Fruit fly (Drosophila melanogaster) whole organism, embryonic: Measurements from ENCODE around the gene Sqor.

ENCODE experiments used
- Asciz ChIP-seq: fragments of 200-800 bp; sonication (Bioruptor generic); optimal IDR thresholded peaks from 2 replicates; lab custom pipeline; 2017; ENCODE audit warnings: missing biosample characterization, mild to moderate bottlenecking, missing genetic modification characterization, missing genetic modification reagents
- CG10321 ChIP-seq: fragments of 200-800 bp; sonication (Bioruptor generic); IDR thresholded peaks from 2 replicates; pipeline ENCODE4 v1.3.6; 2022; ENCODE audit warnings: missing biosample characterization, missing genetic modification characterization
- CG10366 ChIP-seq: fragments of 200-800 bp; sonication (Bioruptor generic); IDR thresholded peaks from 2 replicates; pipeline ENCODE4 v1.3.6; 2022; ENCODE audit warnings: missing biosample characterization, missing genetic modification characterization
- CG10654 ChIP-seq: fragments of 200-800 bp; sonication (Bioruptor generic); optimal IDR thresholded peaks from 2 replicates; lab custom pipeline; 2016; ENCODE audit warnings: missing biosample characterization, missing genetic modification characterization
- CG12071 ChIP-seq: fragments of 200-800 bp; sonication (Bioruptor generic); optimal IDR thresholded peaks from 3 replicates; lab custom pipeline; 2018; ENCODE audit warnings: missing biosample characterization, mild to moderate bottlenecking, missing genetic modification characterization
- CG13123 ChIP-seq: fragments of 200-800 bp; sonication (Bioruptor generic); optimal IDR thresholded peaks from 2 replicates; lab custom pipeline; 2016; ENCODE audit warnings: missing biosample characterization, missing genetic modification characterization
- CG13775 ChIP-seq: fragments of 200-800 bp; sonication (Bioruptor generic); optimal IDR thresholded peaks from 3 replicates; lab custom pipeline; 2017; ENCODE audit warnings: missing biosample characterization, mild to moderate bottlenecking, missing genetic modification characterization
- CG14667 ChIP-seq: fragments of 200-800 bp; sonication (Bioruptor generic); IDR thresholded peaks from 2 replicates; pipeline ENCODE4 v1.3.6; 2022; ENCODE audit warnings: missing biosample characterization, missing genetic modification characterization
- CG14965 ChIP-seq: fragments of 200-800 bp; sonication (Bioruptor generic); optimal IDR thresholded peaks from 2 replicates; lab custom pipeline; 2016; ENCODE audit warnings: missing biosample characterization, missing genetic modification characterization, borderline replicate concordance
- CG1602 ChIP-seq: fragments of 200-800 bp; sonication (Bioruptor generic); optimal IDR thresholded peaks from 3 replicates; lab custom pipeline; 2016; ENCODE audit warnings: missing biosample characterization, missing genetic modification characterization
- CG17328 ChIP-seq: fragments of 200-800 bp; sonication (Bioruptor generic); IDR thresholded peaks from 2 replicates; pipeline ENCODE4 v1.3.6; 2022; ENCODE audit warnings: missing biosample characterization, missing genetic modification characterization
- CG17568 ChIP-seq: fragments of 200-800 bp; sonication (Bioruptor generic); optimal IDR thresholded peaks from 2 replicates; lab custom pipeline; 2018; ENCODE audit warnings: missing biosample characterization, mild to moderate bottlenecking, missing genetic modification characterization, moderate library complexity
- CG17612 ChIP-seq: fragments of 200-800 bp; sonication (Bioruptor generic); IDR thresholded peaks from 2 replicates; pipeline ENCODE4 v1.3.6; 2022; ENCODE audit warnings: missing biosample characterization, missing genetic modification characterization
- CG2678 ChIP-seq: fragments of 200-800 bp; sonication (Bioruptor generic); optimal IDR thresholded peaks from 3 replicates; lab custom pipeline; 2019; ENCODE audit warnings: missing biosample characterization, mild to moderate bottlenecking, missing genetic modification characterization, moderate library complexity
- CG30020 ChIP-seq: fragments of 200-800 bp; optimal IDR thresholded peaks from 2 replicates; lab custom pipeline; 2019; ENCODE audit warnings: missing biosample characterization, mild to moderate bottlenecking, missing genetic modification characterization, moderate library complexity
- CG3065 ChIP-seq: fragments of 200-800 bp; sonication (Bioruptor generic); optimal IDR thresholded peaks from 2 replicates; lab custom pipeline; 2016; ENCODE audit warnings: missing biosample characterization, missing genetic modification characterization
- CG3163 ChIP-seq: fragments of 200-800 bp; sonication (Bioruptor generic); optimal IDR thresholded peaks from 3 replicates; lab custom pipeline; 2016; ENCODE audit warnings: missing biosample characterization, missing genetic modification characterization
- CG34422 ChIP-seq: fragments of 200-800 bp; sonication (Bioruptor generic); IDR thresholded peaks from 3 replicates; pipeline ENCODE4 v1.3.6; 2022; ENCODE audit warnings: missing biosample characterization, missing genetic modification characterization
- CG4424 ChIP-seq: fragments of 200-800 bp; sonication (Bioruptor generic); optimal IDR thresholded peaks from 3 replicates; lab custom pipeline; 2016; ENCODE audit warnings: missing biosample characterization, missing genetic modification characterization
- CG5245 ChIP-seq: fragments of 200-800 bp; sonication (Bioruptor generic); optimal IDR thresholded peaks from 3 replicates; lab custom pipeline; 2016; ENCODE audit warnings: missing biosample characterization, missing genetic modification characterization
- CG7556 ChIP-seq: fragments of 200-800 bp; sonication (Bioruptor generic); optimal IDR thresholded peaks from 2 replicates; lab custom pipeline; 2017; ENCODE audit warnings: missing biosample characterization, mild to moderate bottlenecking, missing genetic modification characterization
- CG7745 ChIP-seq: fragments of 200-800 bp; sonication (Bioruptor generic); optimal IDR thresholded peaks from 2 replicates; lab custom pipeline; 2018; ENCODE audit warnings: missing biosample characterization, mild to moderate bottlenecking, missing genetic modification characterization, moderate library complexity
- CG8388 ChIP-seq: fragments of 200-800 bp; sonication (Bioruptor generic); optimal IDR thresholded peaks from 2 replicates; lab custom pipeline; 2019; ENCODE audit warnings: missing biosample characterization, mild to moderate bottlenecking, missing genetic modification characterization, moderate library complexity
- CG9609 ChIP-seq: fragments of 200-800 bp; sonication (Bioruptor generic); optimal IDR thresholded peaks from 3 replicates; lab custom pipeline; 2016; ENCODE audit warnings: missing biosample characterization, missing genetic modification characterization
- CTCF ChIP-seq: fragments of 200-800 bp; sonication (Bioruptor generic); optimal IDR thresholded peaks from 2 replicates; lab custom pipeline; 2017; ENCODE audit warnings: missing biosample characterization, mild to moderate bottlenecking, missing genetic modification characterization, moderate library complexity
- D19A ChIP-seq: fragments of 200-800 bp; optimal IDR thresholded peaks from 3 replicates; lab custom pipeline; 2019; ENCODE audit warnings: missing biosample characterization, mild to moderate bottlenecking, missing genetic modification characterization, moderate library complexity
- Dfd ChIP-seq, 2 experiments: fragments of >200 bp; optimal IDR thresholded peaks; 2 replicates each; lab custom pipeline; 2017; ENCODE audit warnings: missing biosample characterization in 2 of 2, missing genetic modification characterization in 2 of 2
- ERR ChIP-seq: fragments of 200-800 bp; sonication (Bioruptor generic); optimal IDR thresholded peaks from 2 replicates; lab custom pipeline; 2016; ENCODE audit warnings: missing biosample characterization, missing genetic modification characterization
- Hmr ChIP-seq: fragments of 200-800 bp; sonication (Bioruptor generic); optimal IDR thresholded peaks from 3 replicates; lab custom pipeline; 2017; ENCODE audit warnings: mild to moderate bottlenecking, missing biosample characterization, missing genetic modification reagents, missing genetic modification characterization
- Hsf ChIP-seq: fragments of 200-800 bp; sonication (Bioruptor generic); optimal IDR thresholded peaks from 3 replicates; lab custom pipeline; 2016; ENCODE audit warnings: missing biosample characterization, missing genetic modification characterization
- MBD-R2 ChIP-seq: fragments of 200-800 bp; sonication (Bioruptor generic); IDR thresholded peaks from 2 replicates; pipeline ENCODE4 v1.3.6; 2022; ENCODE audit warnings: missing biosample characterization, missing genetic modification characterization
- Nf-YA ChIP-seq: fragments of 200-800 bp; sonication (Bioruptor generic); IDR thresholded peaks from 2 replicates; pipeline ENCODE4 v1.3.6; 2022; ENCODE audit warnings: missing biosample characterization, missing genetic modification characterization
- Poxn ChIP-seq: fragments of 200-800 bp; sonication (Bioruptor generic); IDR thresholded peaks from 2 replicates; pipeline ENCODE4 v1.3.6; 2022; ENCODE audit warnings: missing biosample characterization, missing genetic modification characterization
- Scr ChIP-seq: fragments of 200-800 bp; sonication (Bioruptor generic); IDR thresholded peaks from 2 replicates; pipeline ENCODE4 v1.3.6; 2022; ENCODE audit warnings: missing biosample characterization, missing genetic modification characterization; ENCODE audit not compliant: partially characterized antibody
- Taf1 ChIP-seq: fragments of 200-800 bp; sonication (Bioruptor generic); IDR thresholded peaks from 2 replicates; pipeline ENCODE4 v1.3.6; 2022; ENCODE audit warnings: missing biosample characterization, missing genetic modification characterization
- ase ChIP-seq: fragments of 200-800 bp; sonication (Bioruptor generic); IDR thresholded peaks from 3 replicates; pipeline ENCODE4 v1.3.6; 2022; ENCODE audit warnings: missing biosample characterization, missing genetic modification characterization
- bowl ChIP-seq: fragments of 200-800 bp; sonication (Bioruptor generic); IDR thresholded peaks from 2 replicates; pipeline ENCODE4 v1.3.6; 2022; ENCODE audit warnings: missing biosample characterization, missing genetic modification characterization
- cato ChIP-seq: fragments of 200-800 bp; sonication (Bioruptor generic); optimal IDR thresholded peaks from 2 replicates; lab custom pipeline; 2016; ENCODE audit warnings: missing biosample characterization, missing genetic modification characterization, borderline replicate concordance
- chn ChIP-seq: fragments of 200-800 bp; sonication (Bioruptor generic); optimal IDR thresholded peaks from 2 replicates; lab custom pipeline; 2016; ENCODE audit warnings: missing biosample characterization, missing genetic modification characterization
- ci ChIP-seq: fragments of 200-800 bp; sonication (Bioruptor generic); IDR thresholded peaks from 3 replicates; pipeline ENCODE4 v1.3.6; 2022; ENCODE audit warnings: missing biosample characterization, missing genetic modification characterization
- dan ChIP-seq: fragments of 200-800 bp; sonication (Bioruptor generic); IDR thresholded peaks from 2 replicates; pipeline ENCODE4 v1.3.6; 2022; ENCODE audit warnings: missing biosample characterization, missing genetic modification characterization
- dmrt99B ChIP-seq: fragments of 200-800 bp; sonication (Bioruptor generic); optimal IDR thresholded peaks from 2 replicates; lab custom pipeline; 2018; ENCODE audit warnings: missing biosample characterization, mild to moderate bottlenecking, missing genetic modification characterization, moderate library complexity
- gce ChIP-seq: fragments of 200-800 bp; sonication (Bioruptor generic); IDR thresholded peaks from 3 replicates; pipeline ENCODE4 v1.3.6; 2022; ENCODE audit warnings: missing biosample characterization, missing genetic modification characterization
- mam ChIP-seq: fragments of 200-800 bp; sonication (Bioruptor generic); optimal IDR thresholded peaks from 3 replicates; lab custom pipeline; 2016; ENCODE audit warnings: missing biosample characterization, missing genetic modification characterization
- p53 ChIP-seq: fragments of 200-800 bp; sonication (Bioruptor generic); optimal IDR thresholded peaks from 2 replicates; lab custom pipeline; 2016; ENCODE audit warnings: missing biosample characterization, missing genetic modification characterization
- pho ChIP-seq: fragments of 200-800 bp; sonication (Bioruptor generic); optimal IDR thresholded peaks from 2 replicates; lab custom pipeline; 2016; ENCODE audit warnings: missing biosample characterization, missing genetic modification characterization
- pros ChIP-seq: fragments of 200-800 bp; sonication (Bioruptor generic); optimal IDR thresholded peaks from 3 replicates; lab custom pipeline; 2019; ENCODE audit warnings: missing biosample characterization, mild to moderate bottlenecking, missing genetic modification characterization, moderate library complexity
- sc ChIP-seq, 3 experiments: fragments of >200 bp in 2 of 3; fragments of 200-800 bp in 1 of 3; sonication (Bioruptor generic) in 1 of 3; optimal IDR thresholded peaks; 2 replicates in 2 of 3; 3 replicates in 1 of 3; lab custom pipeline; 2017; ENCODE audit warnings: mild to moderate bottlenecking in 1 of 3, missing biosample characterization in 1 of 3, missing genetic modification characterization in 1 of 3, missing genetic modification reagents in 1 of 3
- sens ChIP-seq: fragments of 200-800 bp; sonication (Bioruptor generic); peaks from one replicate; lab custom pipeline; 2016; ENCODE audit warnings: missing biosample characterization, missing genetic modification characterization
- sqz ChIP-seq: fragments of 200-800 bp; sonication (Bioruptor generic); optimal IDR thresholded peaks from 3 replicates; lab custom pipeline; 2018; ENCODE audit warnings: missing biosample characterization, mild to moderate bottlenecking, missing genetic modification characterization
- wdn ChIP-seq: fragments of 200-800 bp; sonication (Bioruptor generic); IDR thresholded peaks from 2 replicates; pipeline ENCODE4 v1.3.6; 2022; ENCODE audit warnings: missing biosample characterization, missing genetic modification characterization

Gene Sqor

DNA sequence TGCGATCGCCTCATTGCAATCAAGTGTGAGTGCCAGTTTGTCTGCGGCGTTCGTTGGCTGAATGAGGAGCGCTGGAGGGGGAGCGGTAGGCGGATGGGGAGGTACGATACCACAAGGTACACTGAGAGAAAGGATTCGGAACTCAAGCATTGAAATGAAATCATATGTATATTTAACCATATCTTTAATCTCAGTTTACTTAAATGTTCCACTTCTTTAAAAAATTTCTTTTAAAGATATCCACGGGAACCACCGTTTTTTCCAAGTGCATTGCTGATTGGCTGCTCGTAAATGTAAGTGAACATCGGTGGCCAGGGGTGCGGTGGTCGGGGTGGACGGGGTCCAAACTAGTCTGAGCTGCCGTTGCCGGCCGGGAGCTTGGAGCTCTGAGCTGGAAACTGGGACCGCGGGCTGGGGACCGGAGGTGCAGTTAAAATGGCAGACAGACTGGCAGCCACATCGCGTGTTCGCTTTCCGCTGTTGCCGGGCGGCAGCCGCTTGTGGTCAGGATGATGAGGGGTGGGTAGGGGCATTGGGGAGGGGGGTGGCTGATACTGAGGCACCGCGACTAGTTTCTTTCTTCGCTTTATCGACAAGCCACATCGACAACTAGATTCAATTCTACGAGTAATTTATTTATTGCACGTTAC, 11.7 kb upstream of the Sqor start (continued):
- TF ChIP-seq CG13775 (GFP tag; lab: Kevin White, UChicago) (peak; percentile 92), dan (GFP tag; lab: Robert Waterston, UW) (peak; percentile 87), wdn (GFP tag; lab: Robert Waterston, UW) (peak; percentile 65; the same call in 1 of the 2 replicates), CG17568 (GFP tag; lab: Kevin White, UChicago) (peak; percentile 91), Poxn (peak; percentile 41; the same call in 1 of the 2 replicates), CG10654 (peak; percentile 94), CG7745 (tag; lab: Kevin White, UChicago) (peak; percentile 53), Taf1 (GFP tag; lab: Robert Waterston, UW) (peak; percentile 81), CG8388 (GFP tag; lab: Kevin White, UChicago) (peak; percentile 97), CG30020 (peak; percentile 82), CG7556 (GFP tag; lab: Kevin White, UChicago) (peak; percentile 96), CG34422 (peak; percentile 97), CG2678 (tag; lab: Kevin White, UChicago) (peak; percentile 97), CG10321 (GFP tag; lab: Robert Waterston, UW) (peak; percentile 78), ERR (GFP tag; lab: Kevin White, UChicago) (peak; percentile 91), gce (peak; percentile 98), D19A (peak; percentile 94), CG4424 (GFP tag; lab: Kevin White, UChicago) (peak; percentile 95), CG14965 (peak; percentile 72), CG3163 (GFP tag; lab: Kevin White, UChicago) (peak; percentile 83), Asciz (GFP tag; lab: Kevin White, UChicago) (peak; percentile 95), sens (GFP tag; lab: Kevin White, UChicago) (peak; percentile 100), CG13123 (GFP tag; lab: Kevin White, UChicago) (peak; percentile 91), CG3065 (peak; percentile 89), Hsf (GFP tag; lab: Kevin White, UChicago) (peak; percentile 96), MBD-R2 (GFP tag; lab: Robert Waterston, UW) (peak; percentile 84), pros (GFP tag; lab: Kevin White, UChicago) (peak; percentile 67), bowl (GFP tag; lab: Robert Waterston, UW) (peak; percentile 93), Dfd (GFP tag; optimal IDR thresholded peaks at IDR 0.05; lab: Kevin White, UChicago) (no peak), CG5245 (GFP tag; lab: Kevin White, UChicago) (peak; percentile 96), ase (peak; percentile 97), CG14667 (GFP tag; lab: Robert Waterston, UW) (peak; percentile 94), Nf-YA (GFP tag; lab: Robert Waterston, UW) (peak; percentile 96), sqz (GFP tag; lab: Kevin White, UChicago) (peak; percentile 92), CG12071 (GFP tag; lab: Kevin White, UChicago) (peak; percentile 94), CG9609 (GFP tag; lab: Kevin White, UChicago) (peak; percentile 94), CG17612 (GFP tag; lab: Robert Waterston, UW) (peak; percentile 72), pho (GFP tag; lab: Kevin White, UChicago) (peak; percentile 78), CG17328 (GFP tag; lab: Robert Waterston, UW) (peak; percentile 99), Hmr (GFP tag; lab: Kevin White, UChicago) (peak; percentile 90), p53 (GFP tag; lab: Kevin White, UChicago) (peak; percentile 83), ci (GFP tag; lab: Robert Waterston, UW) (peak; percentile 99), dmrt99B (peak; percentile 98), mam (GFP tag; lab: Kevin White, UChicago) (peak; percentile 89), CG10366 (GFP tag; lab: Robert Waterston, UW) (peak; percentile 98), Scr (no peak), CG1602 (GFP tag; lab: Kevin White, UChicago) (peak; percentile 94), chn (GFP tag; lab: Kevin White, UChicago) (peak; percentile 92), cato (GFP tag; lab: Kevin White, UChicago) (peak; percentile 90), CTCF (GFP tag; lab: Kevin White, UChicago) (peak; percentile 65), sc (optimal IDR thresholded peaks at IDR 0.05; lab: Kevin White, UChicago) (no peak), sc (GFP tag; optimal IDR thresholded peaks at IDR 0.05; lab: Kevin White, UChicago) (peak; percentile 95)
